Worm (Caenorhabditis elegans): ENCODE results near the gene C34D4.2.

C34D4.2 gene

ce11 chrIV:7188528-7189422 lies 34.3 kb downstream of the C34D4.2 start, which contains the start of gene srlf-7 (continued):
- TF ChIP-seq nhr-10 (tag; optimal IDR thresholded peaks at IDR 0.05) (no peak), nhr-237 (tag; optimal IDR thresholded peaks at IDR 0.05) (no peak), ceh-82 (tag; optimal IDR thresholded peaks at IDR 0.05) (no peak), skn-1 (tag; optimal IDR thresholded peaks at IDR 0.05) (no peak)

ce11 chrIV:7190409-7190808 lies 36.0 kb downstream of the C34D4.2 start:
- TF ChIP-seq dmd-4 (tag; optimal IDR thresholded peaks at IDR 0.05) (no peak), F13H6.1 (tag; optimal IDR thresholded peaks at IDR 0.05) (no peak), ztf-4 (tag; optimal IDR thresholded peaks at IDR 0.05) (no peak), nhr-6 (tag; optimal IDR thresholded peaks at IDR 0.05) (no peak), Y55F3AM.14 (GFP tag; optimal IDR thresholded peaks at IDR 0.05) (no peak), nhr-25 (tag; optimal IDR thresholded peaks at IDR 0.05) (no peak), aly-2 (tag; optimal IDR thresholded peaks at IDR 0.05) (no peak), unc-62 (GFP tag; optimal IDR thresholded peaks at IDR 0.05) (no peak), nhr-12 (tag; optimal IDR thresholded peaks at IDR 0.05) (no peak), ztf-1 (GFP tag; conservative IDR thresholded peaks at IDR 0.05) (no peak), mbf-1 (tag; optimal IDR thresholded peaks at IDR 0.05) (no peak), lin-11 (tag; optimal IDR thresholded peaks at IDR 0.05) (no peak), lin-13 (GFP tag; optimal IDR thresholded peaks at IDR 0.05) (no peak), nhr-77 (tag; optimal IDR thresholded peaks at IDR 0.05) (no peak), nhr-237 (tag; optimal IDR thresholded peaks at IDR 0.05) (no peak), sem-4 (tag; optimal IDR thresholded peaks at IDR 0.05) (no peak), alr-1 (tag; optimal IDR thresholded peaks at IDR 0.05) (no peak), ztf-11 (tag; optimal IDR thresholded peaks at IDR 0.05) (no peak), mdl-1 (tag; optimal IDR thresholded peaks at IDR 0.05) (no peak), ceh-16 (tag; optimal IDR thresholded peaks at IDR 0.05) (no peak), fos-1 (tag; optimal IDR thresholded peaks at IDR 0.05) (peak; percentile 78), zag-1 (tag; optimal IDR thresholded peaks at IDR 0.05) (no peak), nhr-10 (tag; optimal IDR thresholded peaks at IDR 0.05) (no peak), nhr-21 (tag; optimal IDR thresholded peaks at IDR 0.05) (peak; percentile 0), elt-3 (tag; optimal IDR thresholded peaks at IDR 0.05) (no peak), blmp-1 (tag; optimal IDR thresholded peaks at IDR 0.05; ENCODE audit: insufficient read depth) (no peak), ama-1 (optimal IDR thresholded peaks at IDR 0.05) (no peak), skn-1 (tag; optimal IDR thresholded peaks at IDR 0.05) (no peak), C34F6.9 (tag; optimal IDR thresholded peaks at IDR 0.05) (no peak), nhr-23 (tag; optimal IDR thresholded peaks at IDR 0.05) (no peak), crh-2 (tag; optimal IDR thresholded peaks at IDR 0.05) (peak; percentile 47), ZK546.5 (tag; optimal IDR thresholded peaks at IDR 0.05) (no peak), egl-27 (tag; optimal IDR thresholded peaks at IDR 0.05) (no peak), sma-3 (GFP tag; optimal IDR thresholded peaks at IDR 0.05) (peak; percentile 38), unc-55 (GFP tag; optimal IDR thresholded peaks at IDR 0.05) (no peak), snpc-4 (tag; optimal IDR thresholded peaks at IDR 0.05) (no peak), gmeb-1 (tag; optimal IDR thresholded peaks at IDR 0.05) (peak; percentile 51), elt-1 (tag; optimal IDR thresholded peaks at IDR 0.05) (no peak), lin-39 (tag; optimal IDR thresholded peaks at IDR 0.05) (no peak), unc-39 (tag; optimal IDR thresholded peaks at IDR 0.05) (no peak), sma-9 (GFP tag; optimal IDR thresholded peaks at IDR 0.05) (peak; percentile 83), sma-9 (tag; optimal IDR thresholded peaks at IDR 0.05) (no peak), nhr-11 (tag; optimal IDR thresholded peaks at IDR 0.05) (no peak), nhr-129 (tag; optimal IDR thresholded peaks at IDR 0.05) (no peak), peb-1 (tag; optimal IDR thresholded peaks at IDR 0.05) (no peak), ceh-82 (tag; optimal IDR thresholded peaks at IDR 0.05) (no peak), lsy-2 (tag; optimal IDR thresholded peaks at IDR 0.05) (no peak)

All from whole organism, L2 larva.